Fruit fly (Drosophila melanogaster) whole organism, embryonic: ENCODE measurements around the gene Bcat.

Experiments
- B-H2 ChIP-seq: fragments of 200-800 bp; sonication (Bioruptor generic); optimal IDR thresholded peaks from 2 replicates; lab custom pipeline; 2018; ENCODE audit warnings: missing biosample characterization, mild to moderate bottlenecking, missing genetic modification characterization
- BtbVII ChIP-seq: fragments of 200-800 bp; sonication (Bioruptor generic); optimal IDR thresholded peaks from 3 replicates; lab custom pipeline; 2017; ENCODE audit warnings: missing biosample characterization, mild to moderate bottlenecking, missing genetic modification characterization
- CG10959 ChIP-seq: fragments of 200-800 bp; sonication (Bioruptor generic); IDR thresholded peaks from 2 replicates; pipeline ENCODE4 v1.3.6; 2022; ENCODE audit warnings: missing biosample characterization, missing genetic modification characterization
- CG11093 ChIP-seq: fragments of 200-800 bp; sonication (Bioruptor generic); IDR thresholded peaks from 3 replicates; pipeline ENCODE4 v1.3.6; 2022; ENCODE audit warnings: missing biosample characterization, missing genetic modification characterization
- CG1233 ChIP-seq: fragments of 200-800 bp; sonication (Bioruptor generic); optimal IDR thresholded peaks from 4 replicates; lab custom pipeline; 2018; ENCODE audit warnings: missing biosample characterization, mild to moderate bottlenecking, missing genetic modification characterization
- CG12659 ChIP-seq: fragments of 200-800 bp; sonication (Bioruptor generic); optimal IDR thresholded peaks from 3 replicates; lab custom pipeline; 2017; ENCODE audit warnings: mild to moderate bottlenecking, missing biosample characterization, missing genetic modification reagents, missing genetic modification characterization
- CG16815 ChIP-seq: fragments of 200-800 bp; sonication (Bioruptor generic); optimal IDR thresholded peaks from 3 replicates; lab custom pipeline; 2017; ENCODE audit warnings: missing biosample characterization, mild to moderate bottlenecking, missing genetic modification characterization
- CG17361 ChIP-seq: fragments of 200-800 bp; sonication (Bioruptor generic); IDR thresholded peaks from 3 replicates; pipeline ENCODE4 v1.3.6; 2022; ENCODE audit warnings: missing biosample characterization, missing genetic modification characterization
- CG17912 ChIP-seq: fragments of 200-800 bp; sonication (Bioruptor generic); optimal IDR thresholded peaks from 2 replicates; lab custom pipeline; 2018; ENCODE audit warnings: missing biosample characterization, mild to moderate bottlenecking, missing genetic modification characterization
- CG2129 ChIP-seq: fragments of 200-800 bp; sonication (Bioruptor generic); IDR thresholded peaks from 2 replicates; pipeline ENCODE4 v1.3.6; 2022; ENCODE audit warnings: missing biosample characterization, missing genetic modification characterization; ENCODE audit not compliant: partially characterized antibody
- CG30403 ChIP-seq: fragments of 200-800 bp; sonication (Bioruptor generic); optimal IDR thresholded peaks from 3 replicates; lab custom pipeline; 2016; ENCODE audit warnings: missing biosample characterization, missing genetic modification characterization
- CG32767 ChIP-seq: fragments of 200-800 bp; sonication (Bioruptor generic); IDR thresholded peaks from 2 replicates; pipeline ENCODE4 v1.3.6; 2022; ENCODE audit warnings: missing biosample characterization, missing genetic modification characterization
- CG3281 ChIP-seq: fragments of 200-800 bp; sonication (Bioruptor generic); optimal IDR thresholded peaks from 3 replicates; lab custom pipeline; 2017; ENCODE audit warnings: missing biosample characterization, mild to moderate bottlenecking, missing genetic modification characterization
- CG3407 ChIP-seq: fragments of 200-800 bp; sonication (Bioruptor generic); optimal IDR thresholded peaks from 2 replicates; lab custom pipeline; 2018; ENCODE audit warnings: missing biosample characterization, mild to moderate bottlenecking, missing genetic modification characterization
- CG3995 ChIP-seq: fragments of 200-800 bp; sonication (Bioruptor generic); optimal IDR thresholded peaks from 3 replicates; lab custom pipeline; 2016; ENCODE audit warnings: missing biosample characterization, missing genetic modification characterization
- CG4617 ChIP-seq: fragments of 200-800 bp; sonication (Bioruptor generic); optimal IDR thresholded peaks from 3 replicates; lab custom pipeline; 2016; ENCODE audit warnings: missing biosample characterization, missing genetic modification characterization, borderline replicate concordance
- CG4730 ChIP-seq: fragments of 200-800 bp; sonication (Bioruptor generic); IDR thresholded peaks from 2 replicates; pipeline ENCODE4 v1.3.6; 2022; ENCODE audit warnings: missing biosample characterization, missing genetic modification characterization
- CG6254 ChIP-seq: fragments of 200-800 bp; sonication (Bioruptor generic); optimal IDR thresholded peaks from 3 replicates; lab custom pipeline; 2017; ENCODE audit warnings: mild to moderate bottlenecking, missing biosample characterization, missing genetic modification reagents, missing genetic modification characterization
- CG7963 ChIP-seq: fragments of 200-800 bp; sonication (Bioruptor generic); IDR thresholded peaks from 3 replicates; pipeline ENCODE4 v1.3.6; 2022; ENCODE audit warnings: missing biosample characterization, missing genetic modification characterization; ENCODE audit not compliant: partially characterized antibody
- CoRest ChIP-seq: fragments of 200-800 bp; sonication (Bioruptor generic); optimal IDR thresholded peaks from 3 replicates; lab custom pipeline; 2018; ENCODE audit warnings: missing biosample characterization, mild to moderate bottlenecking, missing genetic modification characterization, moderate library complexity
- D19A ChIP-seq: fragments of 200-800 bp; optimal IDR thresholded peaks from 3 replicates; lab custom pipeline; 2019; ENCODE audit warnings: missing biosample characterization, mild to moderate bottlenecking, missing genetic modification characterization, moderate library complexity
- Fer2 ChIP-seq: fragments of 200-800 bp; sonication (Bioruptor generic); optimal IDR thresholded peaks from 2 replicates; lab custom pipeline; 2018; ENCODE audit warnings: missing biosample characterization, mild to moderate bottlenecking, missing genetic modification characterization, moderate library complexity
- GATAe ChIP-seq: fragments of 200-800 bp; sonication (Bioruptor generic); conservative IDR thresholded peaks from 2 replicates; pipeline ENCODE4 v1.3.6; 2022; ENCODE audit warnings: missing biosample characterization, missing genetic modification characterization
- H15 ChIP-seq: fragments of 200-800 bp; sonication (Bioruptor generic); IDR thresholded peaks from 3 replicates; pipeline ENCODE4 v1.3.6; 2022; ENCODE audit warnings: missing biosample characterization, missing genetic modification characterization
- Rfx ChIP-seq: fragments of 200-800 bp; sonication (Bioruptor generic); IDR thresholded peaks from 2 replicates; pipeline ENCODE4 v1.3.6; 2022; ENCODE audit warnings: missing biosample characterization, missing genetic modification characterization
- Scr ChIP-seq: fragments of 200-800 bp; sonication (Bioruptor generic); IDR thresholded peaks from 2 replicates; pipeline ENCODE4 v1.3.6; 2022; ENCODE audit warnings: missing biosample characterization, missing genetic modification characterization; ENCODE audit not compliant: partially characterized antibody
- Sox102F ChIP-seq: fragments of 200-800 bp; sonication (Bioruptor generic); optimal IDR thresholded peaks from 2 replicates; lab custom pipeline; 2018; ENCODE audit warnings: missing biosample characterization, mild to moderate bottlenecking, missing genetic modification characterization, moderate library complexity
- TFAM ChIP-seq: fragments of 200-800 bp; sonication (Bioruptor generic); optimal IDR thresholded peaks from 2 replicates; lab custom pipeline; 2017; ENCODE audit warnings: missing biosample characterization, missing genetic modification characterization, inconsistent platforms
- ara ChIP-seq: fragments of 200-800 bp; sonication (Bioruptor generic); IDR thresholded peaks from 2 replicates; pipeline ENCODE4 v1.3.6; 2022; ENCODE audit warnings: missing biosample characterization, missing genetic modification characterization
- cg ChIP-seq: fragments of 200-800 bp; sonication (Bioruptor generic); optimal IDR thresholded peaks from 3 replicates; lab custom pipeline; 2019; ENCODE audit warnings: missing biosample characterization, mild to moderate bottlenecking, missing genetic modification characterization, moderate library complexity
- chif ChIP-seq, 2 experiments: fragments of 200-800 bp; sonication (Bioruptor generic); optimal IDR thresholded peaks; 3 replicates each; lab custom pipeline; 2016; ENCODE audit warnings: missing biosample characterization in 2 of 2, missing genetic modification characterization in 2 of 2
- dati ChIP-seq: fragments of 200-800 bp; sonication (Bioruptor generic); IDR thresholded peaks from 2 replicates; pipeline ENCODE4 v1.3.6; 2022; ENCODE audit warnings: missing biosample characterization, missing genetic modification characterization
- exex ChIP-seq: fragments of 200-800 bp; sonication (Bioruptor generic); optimal IDR thresholded peaks from 4 replicates; lab custom pipeline; 2018; ENCODE audit warnings: missing biosample characterization, mild to moderate bottlenecking, missing genetic modification characterization, moderate library complexity
- fd64A ChIP-seq: fragments of 200-800 bp; sonication (Bioruptor generic); optimal IDR thresholded peaks from 3 replicates; lab custom pipeline; 2018; ENCODE audit warnings: missing biosample characterization, mild to moderate bottlenecking, missing genetic modification characterization
- fd96Cb ChIP-seq: fragments of 200-800 bp; sonication (Bioruptor generic); optimal IDR thresholded peaks from 2 replicates; lab custom pipeline; 2018; ENCODE audit warnings: missing biosample characterization, mild to moderate bottlenecking, missing genetic modification characterization, moderate library complexity
- gce ChIP-seq: fragments of 200-800 bp; sonication (Bioruptor generic); IDR thresholded peaks from 3 replicates; pipeline ENCODE4 v1.3.6; 2022; ENCODE audit warnings: missing biosample characterization, missing genetic modification characterization
- gfzf ChIP-seq: fragments of 200-800 bp; sonication (Bioruptor generic); optimal IDR thresholded peaks from 2 replicates; lab custom pipeline; 2016; ENCODE audit warnings: missing biosample characterization, mild to moderate bottlenecking, missing genetic modification characterization, moderate library complexity
- grau ChIP-seq: fragments of 200-800 bp; optimal IDR thresholded peaks from 3 replicates; lab custom pipeline; 2019; ENCODE audit warnings: missing biosample characterization, mild to moderate bottlenecking, missing genetic modification characterization, moderate library complexity
- gro ChIP-seq: fragments of 200-800 bp; sonication (Bioruptor generic); optimal IDR thresholded peaks from 2 replicates; lab custom pipeline; 2016; ENCODE audit warnings: missing biosample characterization, missing genetic modification characterization
- hkb ChIP-seq, 2 experiments: fragments of 200-800 bp in 1 of 2; fragments of >200 bp in 1 of 2; sonication (Bioruptor generic) in 1 of 2; IDR thresholded peaks in 1 of 2; optimal IDR thresholded peaks in 1 of 2; 2 replicates each; pipeline versions ENCODE4 v1.3.6 to Lab custom; 2017 to 2022; ENCODE audit warnings: missing biosample characterization in 1 of 2, missing genetic modification characterization in 1 of 2
- insv ChIP-seq, 2 experiments: fragments of 200-800 bp; sonication (Bioruptor generic); optimal IDR thresholded peaks; 3 replicates each; lab custom pipeline; 2016 to 2018; ENCODE audit warnings: missing biosample characterization in 2 of 2, missing genetic modification characterization in 2 of 2
- lov ChIP-seq, 2 experiments: fragments of 200-800 bp in 1 of 2; fragments of >200 bp in 1 of 2; sonication (Bioruptor generic) in 1 of 2; IDR thresholded peaks in 1 of 2; optimal IDR thresholded peaks in 1 of 2; 2 replicates in 1 of 2; 3 replicates in 1 of 2; pipeline versions ENCODE4 v1.3.6 to Lab custom; 2017 to 2022; ENCODE audit warnings: missing biosample characterization in 1 of 2, missing genetic modification characterization in 1 of 2
- maf-S ChIP-seq: fragments of 200-800 bp; sonication (Bioruptor generic); optimal IDR thresholded peaks from 2 replicates; lab custom pipeline; 2016; ENCODE audit warnings: missing biosample characterization, missing genetic modification characterization
- mam ChIP-seq: fragments of 200-800 bp; sonication (Bioruptor generic); optimal IDR thresholded peaks from 3 replicates; lab custom pipeline; 2016; ENCODE audit warnings: missing biosample characterization, missing genetic modification characterization
- nmo ChIP-seq: fragments of 200-800 bp; sonication (Bioruptor generic); optimal IDR thresholded peaks from 2 replicates; lab custom pipeline; 2018; ENCODE audit warnings: missing biosample characterization, mild to moderate bottlenecking, missing genetic modification characterization, moderate library complexity
- ranshi ChIP-seq: fragments of 200-800 bp; sonication (Bioruptor generic); IDR thresholded peaks from 2 replicates; pipeline ENCODE4 v1.3.6; 2022; ENCODE audit warnings: missing biosample characterization, missing genetic modification characterization
- seq ChIP-seq: fragments of 200-800 bp; sonication (Bioruptor generic); IDR thresholded peaks from 2 replicates; pipeline ENCODE4 v1.3.6; 2022; ENCODE audit warnings: missing biosample characterization, missing genetic modification characterization
- sim ChIP-seq: fragments of 200-800 bp; sonication (Bioruptor generic); IDR thresholded peaks from 2 replicates; pipeline ENCODE4 v1.3.6; 2022; ENCODE audit warnings: missing biosample characterization, missing genetic modification characterization
- tx ChIP-seq: fragments of 200-800 bp; sonication (Bioruptor generic); optimal IDR thresholded peaks from 2 replicates; lab custom pipeline; 2016; ENCODE audit warnings: missing biosample characterization, missing genetic modification characterization
- wek ChIP-seq: fragments of 200-800 bp; sonication (Bioruptor generic); optimal IDR thresholded peaks from 3 replicates; lab custom pipeline; 2018; ENCODE audit warnings: missing biosample characterization, mild to moderate bottlenecking, missing genetic modification characterization, moderate library complexity

Gene Bcat

DNA sequence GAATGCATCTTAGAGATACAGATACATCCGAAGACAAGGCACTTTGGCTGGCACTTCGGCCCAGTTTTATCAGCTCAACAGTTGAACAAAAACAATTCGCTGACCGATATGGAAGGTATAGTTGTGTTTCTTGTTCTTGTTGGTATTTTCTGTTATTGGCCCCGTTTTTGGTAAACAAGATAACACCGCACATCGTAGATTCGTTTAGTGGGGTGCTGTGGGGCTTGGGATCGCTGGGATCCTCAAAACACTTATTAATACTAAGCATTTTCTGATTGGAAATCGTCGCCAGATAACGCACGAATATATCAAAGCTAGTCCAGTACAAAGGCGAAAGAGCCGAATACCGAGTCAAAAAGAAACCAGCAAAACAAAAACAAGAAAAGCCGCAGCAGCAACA, 6.9 kb downstream of the Bcat start (continued):
- no peak for TF ChIP-seq fd96Cb (tag; lab: Kevin White, UChicago)
- TF ChIP-seq CG3995: no peak
- peak; percentile 26 for TF ChIP-seq fd64A
- no peak for TF ChIP-seq ranshi (GFP tag; lab: Robert Waterston, UW)
- no peak for TF ChIP-seq CoRest
- TF ChIP-seq GATAe (GFP tag; lab: Robert Waterston, UW): peak; percentile 55
- TF ChIP-seq TFAM (GFP tag; lab: Kevin White, UChicago): no peak
- no peak for TF ChIP-seq maf-S (GFP tag; lab: Kevin White, UChicago)
- TF ChIP-seq dati: no peak
- no peak for TF ChIP-seq seq (GFP tag; lab: Robert Waterston, UW)
- no peak for TF ChIP-seq CG7963 (GFP tag; lab: Robert Waterston, UW)
- no peak for TF ChIP-seq mam
- no peak for TF ChIP-seq CG4617 (GFP tag; lab: Kevin White, UChicago)
- TF ChIP-seq CG32767 (GFP tag; lab: Robert Waterston, UW): no peak
- no peak for TF ChIP-seq CG3281 (GFP tag; lab: Kevin White, UChicago)
- TF ChIP-seq Fer2 (tag; lab: Kevin White, UChicago): no peak
- no peak for TF ChIP-seq sim (GFP tag; lab: Robert Waterston, UW)
- no peak for TF ChIP-seq CG17912
- no peak for TF ChIP-seq gfzf
- TF ChIP-seq tx (GFP tag; lab: Kevin White, UChicago): no peak
- TF ChIP-seq insv (GFP tag; optimal IDR thresholded peaks at IDR 0.05; lab: Kevin White, UChicago): peak in 1 of 2 experiments; percentile 33
- TF ChIP-seq CG10959 (GFP tag; lab: Robert Waterston, UW): no peak
- TF ChIP-seq BtbVII: no peak
- TF ChIP-seq B-H2 (GFP tag; lab: Kevin White, UChicago): peak; percentile 32
- TF ChIP-seq CG6254 (GFP tag; lab: Kevin White, UChicago): no peak
- no peak for TF ChIP-seq chif (GFP tag; optimal IDR thresholded peaks at IDR 0.05; lab: Kevin White, UChicago)
- no peak for TF ChIP-seq cg (GFP tag; lab: Kevin White, UChicago)
- TF ChIP-seq CG1233 (GFP tag; lab: Kevin White, UChicago): no peak
- no peak for TF ChIP-seq Rfx (GFP tag; lab: Robert Waterston, UW)
- no peak for TF ChIP-seq CG11093 (GFP tag; lab: Robert Waterston, UW)
- TF ChIP-seq lov (optimal IDR thresholded peaks at IDR 0.05; lab: Kevin White, UChicago): no peak
- TF ChIP-seq lov (GFP tag; IDR thresholded peaks at IDR 0.05; lab: Robert Waterston, UW): no peak
- 0 out of 2 replicates have a peak, but pooled peaks have one; percentile 24 for TF ChIP-seq ara (GFP tag; lab: Robert Waterston, UW)
- no peak for TF ChIP-seq CG4730
- TF ChIP-seq exex: peak; percentile 99
- no peak for TF ChIP-seq Scr
- no peak for TF ChIP-seq grau
- no peak for TF ChIP-seq gro (GFP tag; lab: Kevin White, UChicago)
- no peak for TF ChIP-seq CG12659 (GFP tag; lab: Kevin White, UChicago)
- no peak for TF ChIP-seq CG16815 (GFP tag; lab: Kevin White, UChicago)
- TF ChIP-seq H15 (GFP tag; lab: Robert Waterston, UW): no peak
- no peak for TF ChIP-seq nmo (GFP tag; lab: Kevin White, UChicago)
- no peak for TF ChIP-seq hkb (optimal IDR thresholded peaks at IDR 0.05; lab: Kevin White, UChicago)
- no peak for TF ChIP-seq hkb (GFP tag; IDR thresholded peaks at IDR 0.05; lab: Robert Waterston, UW)
- no peak for TF ChIP-seq CG2129
- no peak for TF ChIP-seq CG3407 (GFP tag; lab: Kevin White, UChicago)
- no peak for TF ChIP-seq Sox102F (GFP tag; lab: Kevin White, UChicago)
- TF ChIP-seq CG17361 (GFP tag; lab: Robert Waterston, UW): no peak
- no peak for TF ChIP-seq gce (GFP tag; lab: Robert Waterston, UW)
- no peak for TF ChIP-seq CG30403 (GFP tag; lab: Kevin White, UChicago)
- no peak for TF ChIP-seq wek (GFP tag; lab: Kevin White, UChicago)
- TF ChIP-seq D19A (tag; lab: Kevin White, UChicago): no peak
